Fruit fly (Drosophila melanogaster) whole organism, embryonic: ENCODE results near the gene mRpS14.

ENCODE experiments used
- Abd-B ChIP-seq: fragments of 200-800 bp; sonication (Bioruptor generic); optimal IDR thresholded peaks from 2 replicates; lab custom pipeline; 2018; ENCODE audit warnings: missing biosample characterization, mild to moderate bottlenecking, missing genetic modification characterization, moderate library complexity
- CG10147 ChIP-seq: fragments of 200-800 bp; sonication (Bioruptor generic); optimal IDR thresholded peaks from 2 replicates; lab custom pipeline; 2019; ENCODE audit warnings: missing biosample characterization, mild to moderate bottlenecking, missing genetic modification characterization, moderate library complexity
- CG10209 ChIP-seq: fragments of 200-800 bp; sonication (Bioruptor generic); optimal IDR thresholded peaks from 3 replicates; lab custom pipeline; 2017; ENCODE audit warnings: missing biosample characterization, mild to moderate bottlenecking, missing genetic modification characterization, missing genetic modification reagents
- CG11560 ChIP-seq: fragments of 200-800 bp; sonication (Bioruptor generic); IDR thresholded peaks from 3 replicates; pipeline ENCODE4 v1.3.6; 2022; ENCODE audit warnings: missing biosample characterization, missing genetic modification characterization
- CG13624 ChIP-seq: fragments of 200-800 bp; sonication (Bioruptor generic); optimal IDR thresholded peaks from 2 replicates; lab custom pipeline; 2016; ENCODE audit warnings: missing biosample characterization, missing genetic modification characterization
- CG14014 ChIP-seq: fragments of 200-800 bp; sonication (Bioruptor generic); IDR thresholded peaks from 2 replicates; pipeline ENCODE4 v1.3.6; 2022; ENCODE audit warnings: missing biosample characterization, missing genetic modification characterization
- CG15011 ChIP-seq: fragments of 200-800 bp; sonication (Bioruptor generic); optimal IDR thresholded peaks from 3 replicates; lab custom pipeline; 2018; ENCODE audit warnings: missing biosample characterization, mild to moderate bottlenecking, missing genetic modification characterization
- CG17385 ChIP-seq: fragments of 200-800 bp; sonication (Bioruptor generic); optimal IDR thresholded peaks from 3 replicates; lab custom pipeline; 2018; ENCODE audit warnings: missing biosample characterization, mild to moderate bottlenecking, missing genetic modification characterization
- CG17612 ChIP-seq: fragments of 200-800 bp; sonication (Bioruptor generic); IDR thresholded peaks from 2 replicates; pipeline ENCODE4 v1.3.6; 2022; ENCODE audit warnings: missing biosample characterization, missing genetic modification characterization
- CG17802 ChIP-seq: fragments of 200-800 bp; sonication (Bioruptor generic); optimal IDR thresholded peaks from 2 replicates; lab custom pipeline; 2018; ENCODE audit warnings: missing biosample characterization, mild to moderate bottlenecking, missing genetic modification characterization, moderate library complexity
- CG1792 ChIP-seq: fragments of 200-800 bp; sonication (Bioruptor generic); optimal IDR thresholded peaks from 2 replicates; lab custom pipeline; 2016; ENCODE audit warnings: missing biosample characterization, missing genetic modification characterization
- CG2116 ChIP-seq: fragments of 200-800 bp; sonication (Bioruptor generic); optimal IDR thresholded peaks from 3 replicates; lab custom pipeline; 2018; ENCODE audit warnings: missing biosample characterization, mild to moderate bottlenecking, missing genetic modification characterization
- CG2129 ChIP-seq: fragments of 200-800 bp; sonication (Bioruptor generic); IDR thresholded peaks from 2 replicates; pipeline ENCODE4 v1.3.6; 2022; ENCODE audit warnings: missing biosample characterization, missing genetic modification characterization; ENCODE audit not compliant: partially characterized antibody
- CG30020 ChIP-seq: fragments of 200-800 bp; optimal IDR thresholded peaks from 2 replicates; lab custom pipeline; 2019; ENCODE audit warnings: missing biosample characterization, mild to moderate bottlenecking, missing genetic modification characterization, moderate library complexity
- CG31388 ChIP-seq: fragments of 200-800 bp; sonication (Bioruptor generic); optimal IDR thresholded peaks from 2 replicates; lab custom pipeline; 2016; ENCODE audit warnings: missing biosample characterization, missing genetic modification characterization
- CG34376 ChIP-seq: fragments of 200-800 bp; sonication (Bioruptor generic); optimal IDR thresholded peaks from 2 replicates; lab custom pipeline; 2018; ENCODE audit warnings: missing biosample characterization, mild to moderate bottlenecking, missing genetic modification characterization
- CG3838 ChIP-seq: fragments of 200-800 bp; sonication (Bioruptor generic); optimal IDR thresholded peaks from 3 replicates; lab custom pipeline; 2016; ENCODE audit warnings: missing biosample characterization, missing genetic modification characterization
- CG4617 ChIP-seq: fragments of 200-800 bp; sonication (Bioruptor generic); optimal IDR thresholded peaks from 3 replicates; lab custom pipeline; 2016; ENCODE audit warnings: missing biosample characterization, missing genetic modification characterization, borderline replicate concordance
- CG6791 ChIP-seq: fragments of 200-800 bp; sonication (Bioruptor generic); IDR thresholded peaks from 3 replicates; pipeline ENCODE4 v1.3.6; 2022; ENCODE audit warnings: missing biosample characterization, missing genetic modification characterization; ENCODE audit not compliant: partially characterized antibody
- CG7963 ChIP-seq: fragments of 200-800 bp; sonication (Bioruptor generic); IDR thresholded peaks from 3 replicates; pipeline ENCODE4 v1.3.6; 2022; ENCODE audit warnings: missing biosample characterization, missing genetic modification characterization; ENCODE audit not compliant: partially characterized antibody
- CG8944 ChIP-seq: fragments of 200-800 bp; sonication (Bioruptor generic); optimal IDR thresholded peaks from 3 replicates; lab custom pipeline; 2016; ENCODE audit warnings: missing biosample characterization, missing genetic modification characterization
- CG9797 ChIP-seq: fragments of 200-800 bp; sonication (Bioruptor generic); optimal IDR thresholded peaks from 3 replicates; lab custom pipeline; 2018; ENCODE audit warnings: missing biosample characterization, mild to moderate bottlenecking, missing genetic modification characterization
- CoRest ChIP-seq: fragments of 200-800 bp; sonication (Bioruptor generic); optimal IDR thresholded peaks from 3 replicates; lab custom pipeline; 2018; ENCODE audit warnings: missing biosample characterization, mild to moderate bottlenecking, missing genetic modification characterization, moderate library complexity
- D ChIP-seq, 2 experiments: fragments of 200-800 bp in 1 of 2; fragments of >200 bp in 1 of 2; sonication (Bioruptor generic) in 1 of 2; optimal IDR thresholded peaks; 2 replicates in 1 of 2; 3 replicates in 1 of 2; lab custom pipeline; 2017; ENCODE audit warnings: mild to moderate bottlenecking in 1 of 2, missing biosample characterization in 1 of 2, missing genetic modification characterization in 1 of 2, missing genetic modification reagents in 1 of 2
- D19B ChIP-seq: fragments of 200-800 bp; sonication (Bioruptor generic); optimal IDR thresholded peaks from 2 replicates; lab custom pipeline; 2017; ENCODE audit warnings: missing biosample characterization, mild to moderate bottlenecking, missing genetic modification characterization
- Neu2 ChIP-seq: fragments of 200-800 bp; sonication (Bioruptor generic); optimal IDR thresholded peaks from 3 replicates; lab custom pipeline; 2016; ENCODE audit warnings: missing biosample characterization, missing genetic modification characterization, borderline replicate concordance
- Scr ChIP-seq: fragments of 200-800 bp; sonication (Bioruptor generic); IDR thresholded peaks from 2 replicates; pipeline ENCODE4 v1.3.6; 2022; ENCODE audit warnings: missing biosample characterization, missing genetic modification characterization; ENCODE audit not compliant: partially characterized antibody
- Six4 ChIP-seq: fragments of 200-800 bp; sonication (Bioruptor generic); optimal IDR thresholded peaks from 2 replicates; lab custom pipeline; 2016; ENCODE audit warnings: missing biosample characterization, missing genetic modification characterization
- Trl ChIP-seq, 3 experiments: fragments of >200 bp in 2 of 3; fragments of 200-800 bp in 1 of 3; sonication (Bioruptor generic) in 1 of 3; optimal IDR thresholded peaks; 2 replicates in 1 of 3; 3 replicates in 2 of 3; lab custom pipeline; 2016 to 2017; ENCODE audit warnings: missing biosample characterization in 1 of 3, missing genetic modification characterization in 1 of 3
- bbx ChIP-seq: fragments of 200-800 bp; sonication (Bioruptor generic); IDR thresholded peaks from 2 replicates; pipeline ENCODE4 v1.3.6; 2022; ENCODE audit warnings: missing biosample characterization, missing genetic modification characterization; ENCODE audit not compliant: partially characterized antibody
- chif ChIP-seq, 2 experiments: fragments of 200-800 bp; sonication (Bioruptor generic); optimal IDR thresholded peaks; 3 replicates each; lab custom pipeline; 2016; ENCODE audit warnings: missing biosample characterization in 2 of 2, missing genetic modification characterization in 2 of 2
- cwo ChIP-seq: fragments of 200-800 bp; sonication (Bioruptor generic); optimal IDR thresholded peaks from 3 replicates; lab custom pipeline; 2017; ENCODE audit warnings: missing biosample characterization, missing genetic modification characterization, mild to moderate bottlenecking, moderate library complexity, missing genetic modification reagents
- dan ChIP-seq: fragments of 200-800 bp; sonication (Bioruptor generic); IDR thresholded peaks from 2 replicates; pipeline ENCODE4 v1.3.6; 2022; ENCODE audit warnings: missing biosample characterization, missing genetic modification characterization
- dpn ChIP-seq, 2 experiments: fragments of 200-800 bp; sonication (Bioruptor generic); optimal IDR thresholded peaks; 3 replicates each; lab custom pipeline; 2016; ENCODE audit warnings: missing biosample characterization in 2 of 2, missing genetic modification characterization in 2 of 2
- ems ChIP-seq: fragments of 200-800 bp; sonication (Bioruptor generic); optimal IDR thresholded peaks from 3 replicates; lab custom pipeline; 2016; ENCODE audit warnings: missing biosample characterization, missing genetic modification characterization
- fd64A ChIP-seq: fragments of 200-800 bp; sonication (Bioruptor generic); optimal IDR thresholded peaks from 3 replicates; lab custom pipeline; 2018; ENCODE audit warnings: missing biosample characterization, mild to moderate bottlenecking, missing genetic modification characterization
- kay ChIP-seq: fragments of 200-800 bp; sonication (Bioruptor generic); optimal IDR thresholded peaks from 2 replicates; lab custom pipeline; 2016; ENCODE audit warnings: missing biosample characterization, missing genetic modification characterization
- lov ChIP-seq, 2 experiments: fragments of 200-800 bp in 1 of 2; fragments of >200 bp in 1 of 2; sonication (Bioruptor generic) in 1 of 2; IDR thresholded peaks in 1 of 2; optimal IDR thresholded peaks in 1 of 2; 2 replicates in 1 of 2; 3 replicates in 1 of 2; pipeline versions ENCODE4 v1.3.6 to Lab custom; 2017 to 2022; ENCODE audit warnings: missing biosample characterization in 1 of 2, missing genetic modification characterization in 1 of 2
- mirr ChIP-seq: fragments of 200-800 bp; sonication (Bioruptor generic); optimal IDR thresholded peaks from 3 replicates; lab custom pipeline; 2018; ENCODE audit warnings: missing biosample characterization, mild to moderate bottlenecking, missing genetic modification characterization
- oc ChIP-seq: fragments of 200-800 bp; sonication (Bioruptor generic); optimal IDR thresholded peaks from 2 replicates; lab custom pipeline; 2018; ENCODE audit warnings: missing biosample characterization, mild to moderate bottlenecking, missing genetic modification characterization, moderate library complexity
- org-1 ChIP-seq: fragments of 200-800 bp; sonication (Bioruptor generic); optimal IDR thresholded peaks from 2 replicates; lab custom pipeline; 2017; ENCODE audit warnings: missing biosample characterization, missing genetic modification characterization
- pnt ChIP-seq: fragments of 200-800 bp; sonication (Bioruptor generic); optimal IDR thresholded peaks from 3 replicates; lab custom pipeline; 2016; ENCODE audit warnings: missing biosample characterization, missing genetic modification characterization
- pzg ChIP-seq: fragments of 200-800 bp; sonication (Bioruptor generic); optimal IDR thresholded peaks from 3 replicates; lab custom pipeline; 2018; ENCODE audit warnings: missing biosample characterization, mild to moderate bottlenecking, missing genetic modification characterization, moderate library complexity
- ro ChIP-seq: fragments of 200-800 bp; sonication (Bioruptor generic); IDR thresholded peaks from 2 replicates; pipeline ENCODE4 v1.3.6; 2022; ENCODE audit warnings: missing biosample characterization, missing genetic modification characterization
- row ChIP-seq: fragments of 200-800 bp; sonication (Bioruptor generic); IDR thresholded peaks from 3 replicates; pipeline ENCODE4 v1.3.6; 2022; ENCODE audit warnings: missing biosample characterization, missing genetic modification characterization
- usp ChIP-seq: fragments of >200 bp; optimal IDR thresholded peaks from 2 replicates; lab custom pipeline; 2017; ENCODE audit warnings: missing biosample characterization, missing genetic modification characterization

The mRpS14 gene

DNA sequence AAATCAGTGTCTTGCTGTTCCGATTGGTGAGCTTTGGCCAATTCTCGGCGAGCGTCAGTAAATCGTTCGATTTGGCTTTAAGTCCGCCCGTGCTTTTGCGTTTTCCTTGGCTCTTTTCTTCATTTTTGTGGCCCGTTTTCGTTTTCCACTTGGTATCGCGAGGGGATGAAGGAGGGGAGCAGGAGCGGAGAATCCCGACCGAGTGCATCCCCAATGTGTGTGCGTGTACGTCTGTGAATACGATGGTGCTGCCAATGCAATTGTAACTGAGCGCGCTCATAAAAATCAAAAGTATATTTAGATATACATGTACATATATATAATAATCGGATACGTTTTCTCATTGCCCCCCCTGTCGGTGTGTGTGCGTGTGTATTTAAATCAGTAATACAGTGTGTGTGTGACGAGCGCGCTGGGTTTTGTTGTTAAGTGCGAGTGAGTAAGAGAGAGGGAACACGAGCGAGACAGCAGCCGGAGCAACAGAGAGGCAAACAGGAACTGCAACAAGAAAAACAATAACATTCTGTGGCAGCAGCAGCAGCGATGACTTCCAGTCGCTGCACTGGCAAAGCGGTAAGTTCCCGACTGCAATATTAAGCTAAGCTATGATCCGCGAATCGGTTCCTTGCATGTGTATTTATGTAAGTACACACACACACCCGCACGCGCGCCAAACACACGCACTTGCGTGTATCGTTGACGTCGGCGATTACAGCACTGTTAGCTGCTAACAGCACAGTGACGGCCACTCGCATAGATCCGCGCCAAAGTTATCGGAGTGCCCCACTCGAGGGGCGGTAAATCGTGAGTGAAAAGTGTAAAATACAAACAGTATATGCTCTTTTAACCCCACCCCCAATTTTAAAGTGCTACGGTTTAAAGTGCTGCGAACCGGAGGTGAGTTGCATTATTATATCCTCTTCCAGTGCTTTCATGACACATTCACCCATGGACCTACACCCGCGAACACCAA, 15.9 kb upstream of the mRpS14 start (continued):
- TF ChIP-seq CG31388 (no peak), CG11560 (peak; percentile 18; the same call in 1 of the 3 replicates), org-1 (GFP tag; lab: Kevin White, UChicago) (peak; percentile 74), CG17385 (GFP tag; lab: Kevin White, UChicago) (peak; percentile 34), Neu2 (no peak), Abd-B (peak; percentile 37), CG17802 (no peak), CG8944 (GFP tag; lab: Kevin White, UChicago) (peak; percentile 37), bbx (GFP tag; lab: Robert Waterston, UW) (no peak), CG17612 (GFP tag; lab: Robert Waterston, UW) (no peak), usp (no peak), chif (GFP tag; optimal IDR thresholded peaks at IDR 0.05; lab: Kevin White, UChicago) (peak; percentile 19 to 40), CG10147 (GFP tag; lab: Kevin White, UChicago) (peak; percentile 9), Six4 (GFP tag; lab: Kevin White, UChicago) (no peak), CG34376 (GFP tag; lab: Kevin White, UChicago) (peak; percentile 20), CG7963 (no peak), dpn (GFP tag; optimal IDR thresholded peaks at IDR 0.05; lab: Kevin White, UChicago) (peak; percentile 46 to 47), kay (GFP tag; lab: Kevin White, UChicago) (peak; percentile 42), CG30020 (tag; lab: Kevin White, UChicago) (no peak), ems (peak; percentile 16), Trl (optimal IDR thresholded peaks at IDR 0.05; lab: Kevin White, UChicago) (no peak), Trl (GFP tag; optimal IDR thresholded peaks at IDR 0.05; lab: Kevin White, UChicago) (peak; percentile 48), cwo (GFP tag; lab: Kevin White, UChicago) (peak; percentile 60), dan (GFP tag; lab: Robert Waterston, UW) (no peak), D19B (no peak), CG15011 (GFP tag; lab: Kevin White, UChicago) (no peak), CoRest (tag; lab: Kevin White, UChicago) (peak; percentile 68), CG13624 (GFP tag; lab: Kevin White, UChicago) (peak; percentile 15), pzg (no peak), CG3838 (no peak), pnt (GFP tag; lab: Kevin White, UChicago) (peak; percentile 40), lov (optimal IDR thresholded peaks at IDR 0.05; lab: Kevin White, UChicago) (no peak), lov (GFP tag; IDR thresholded peaks at IDR 0.05; lab: Robert Waterston, UW) (no peak), CG14014 (GFP tag; lab: Robert Waterston, UW) (peak; percentile 75), CG6791 (GFP tag; lab: Robert Waterston, UW) (no peak), CG10209 (peak; percentile 42), CG2129 (no peak), Scr (no peak), row (GFP tag; lab: Robert Waterston, UW) (peak; percentile 72), CG9797 (GFP tag; lab: Kevin White, UChicago) (no peak), D (optimal IDR thresholded peaks at IDR 0.05; lab: Kevin White, UChicago) (no peak), D (GFP tag; optimal IDR thresholded peaks at IDR 0.05; lab: Kevin White, UChicago) (peak; percentile 31), fd64A (no peak), CG4617 (no peak), CG2116 (no peak), ro (GFP tag; lab: Robert Waterston, UW) (no peak), CG1792 (GFP tag; lab: Kevin White, UChicago) (peak; percentile 19), mirr (peak; percentile 42), oc (no peak)
